Worm (Caenorhabditis elegans) whole organism, L4 larva: ENCODE measurements around the gene F35E12.2.

ENCODE experiments used
- F10B5.3 ChIP-seq: sonication (generic microtip); optimal IDR thresholded peaks from 2 replicates; lab custom pipeline; 2016; ENCODE audit warnings: mild to moderate bottlenecking, missing genetic modification characterization, missing compliant biosample characterization
- F26F4.8 ChIP-seq: fragments of 200-800 bp; sonication (Bioruptor generic); conservative IDR thresholded peaks from 2 replicates; pipeline ENCODE4 v1.3.6; 2022; ENCODE audit warnings: missing genetic modification characterization, missing compliant biosample characterization
- F44E2.7 ChIP-seq: fragments of 200-800 bp; sonication (Bioruptor generic); IDR thresholded peaks from 2 replicates; pipeline ENCODE4 v2.1.2; 2022; ENCODE audit warnings: missing genetic modification characterization, missing compliant biosample characterization
- Y48G9A.11 ChIP-seq: fragments of 200-800 bp; sonication (Bioruptor generic); IDR thresholded peaks from 2 replicates; pipeline ENCODE4 v1.3.6; 2022; ENCODE audit warnings: missing genetic modification reagents, missing genetic modification characterization, missing compliant biosample characterization
- Y5F2A.4 ChIP-seq: fragments of 200-800 bp; sonication (Bioruptor generic); optimal IDR thresholded peaks from 2 replicates; lab custom pipeline; 2018; ENCODE audit warnings: mild to moderate bottlenecking, missing genetic modification characterization, missing compliant biosample characterization
- Y75B8A.6 ChIP-seq: fragments of 200-800 bp; sonication (Bioruptor generic); IDR thresholded peaks from 2 replicates; pipeline ENCODE4 v1.3.6; 2022; ENCODE audit warnings: missing genetic modification reagents, missing genetic modification characterization, missing compliant biosample characterization
- aly-2 ChIP-seq: sonication (generic microtip); optimal IDR thresholded peaks from 2 replicates; lab custom pipeline; 2018; ENCODE audit warnings: missing biosample characterization, missing genetic modification characterization
- attf-4 ChIP-seq: sonication (generic microtip); optimal IDR thresholded peaks from 3 replicates; lab custom pipeline; 2017; ENCODE audit warnings: missing biosample characterization, missing genetic modification characterization
- ceh-20 ChIP-seq: fragments of 200-800 bp; sonication (Bioruptor generic); IDR thresholded peaks from 2 replicates; pipeline ENCODE4 v1.3.6; 2022; ENCODE audit warnings: missing genetic modification reagents, missing genetic modification characterization, missing compliant biosample characterization
- ceh-28 ChIP-seq: fragments of 150-350 bp; optimal IDR thresholded peaks from 2 replicates; lab custom pipeline; 2014; ENCODE audit warnings: missing biosample characterization, missing genetic modification reagents, missing genetic modification characterization
- cey-2 ChIP-seq: sonication (generic microtip); optimal IDR thresholded peaks from 3 replicates; lab custom pipeline; 2017; ENCODE audit warnings: missing genetic modification characterization, mild to moderate bottlenecking, missing compliant biosample characterization, antibody characterized with exemption, borderline replicate concordance; ENCODE audit not compliant: insufficient read depth
- ctbp-1 ChIP-seq: fragments of 200-800 bp; sonication (Bioruptor generic); IDR thresholded peaks from 2 replicates; pipeline ENCODE4 v1.3.6; 2022; ENCODE audit warnings: missing genetic modification reagents, missing genetic modification characterization, missing compliant biosample characterization
- daf-12 ChIP-seq: fragments of 150-350 bp; optimal IDR thresholded peaks from 2 replicates; lab custom pipeline; 2014; ENCODE audit warnings: missing biosample characterization, missing genetic modification reagents, missing genetic modification characterization
- daf-19 ChIP-seq: fragments of 200-800 bp; sonication (Bioruptor generic); conservative IDR thresholded peaks from 2 replicates; pipeline ENCODE4 v1.3.6; 2022; ENCODE audit warnings: missing genetic modification characterization, missing compliant biosample characterization
- daf-8 ChIP-seq: fragments of 200-800 bp; sonication (Bioruptor generic); IDR thresholded peaks from 2 replicates; pipeline ENCODE4 v1.3.6; 2022; ENCODE audit warnings: missing genetic modification characterization, missing compliant biosample characterization
- dmd-8 ChIP-seq: fragments of 200-800 bp; sonication (Bioruptor generic); IDR thresholded peaks from 2 replicates; pipeline ENCODE4 v1.3.6; 2022; ENCODE audit warnings: missing genetic modification characterization, missing compliant biosample characterization
- dve-1 ChIP-seq: sonication (generic microtip); optimal IDR thresholded peaks from 2 replicates; lab custom pipeline; 2017; ENCODE audit warnings: antibody characterized with exemption, mild to moderate bottlenecking, missing genetic modification characterization, missing compliant biosample characterization; ENCODE audit not compliant: insufficient read depth
- egl-27 ChIP-seq: sonication (generic microtip); optimal IDR thresholded peaks from 3 replicates; lab custom pipeline; 2017; ENCODE audit warnings: missing biosample characterization, missing genetic modification reagents, missing genetic modification characterization
- hlh-11 ChIP-seq: fragments of 200-800 bp; sonication (Bioruptor generic); optimal IDR thresholded peaks from 2 replicates; lab custom pipeline; 2018; ENCODE audit warnings: mild to moderate bottlenecking, missing genetic modification characterization, missing compliant biosample characterization
- lin-13 ChIP-seq: fragments of 150-350 bp; optimal IDR thresholded peaks from 2 replicates; lab custom pipeline; 2014; ENCODE audit warnings: missing biosample characterization, missing genetic modification reagents, missing genetic modification characterization
- lin-15B ChIP-seq: fragments of 150-350 bp; sonication (generic microtip); optimal IDR thresholded peaks from 3 replicates; lab custom pipeline; 2014; ENCODE audit warnings: missing biosample characterization, missing genetic modification characterization
- lin-38 ChIP-seq: fragments of 200-800 bp; sonication (Bioruptor generic); IDR thresholded peaks from 2 replicates; pipeline ENCODE4 v1.3.6; 2022; ENCODE audit warnings: missing genetic modification reagents, missing genetic modification characterization, missing compliant biosample characterization
- lin-39 ChIP-seq: fragments of 150-350 bp; optimal IDR thresholded peaks from 2 replicates; lab custom pipeline; 2014; ENCODE audit warnings: missing biosample characterization, missing genetic modification reagents, missing genetic modification characterization
- madf-9 ChIP-seq: fragments of 200-800 bp; sonication (Bioruptor generic); conservative IDR thresholded peaks from 2 replicates; pipeline ENCODE4 v1.3.6; 2022; ENCODE audit warnings: missing genetic modification reagents, missing genetic modification characterization, missing compliant biosample characterization
- mep-1 ChIP-seq: fragments of 150-350 bp; sonication (generic microtip); optimal IDR thresholded peaks from 3 replicates; lab custom pipeline; 2014; ENCODE audit warnings: missing biosample characterization, missing genetic modification characterization
- mes-2 ChIP-seq: sonication (generic microtip); optimal IDR thresholded peaks from 2 replicates; lab custom pipeline; 2016; ENCODE audit warnings: missing genotype, mild to moderate bottlenecking, missing genetic modification characterization, missing compliant biosample characterization; ENCODE audit not compliant: poor library complexity, severe bottlenecking
- mxl-2 ChIP-seq: fragments of 200-800 bp; sonication (Bioruptor generic); conservative IDR thresholded peaks from 2 replicates; pipeline ENCODE4 v1.3.6; 2022; ENCODE audit warnings: missing genetic modification reagents, missing genetic modification characterization, missing compliant biosample characterization
- mxl-3 ChIP-seq: fragments of 200-800 bp; sonication (Bioruptor generic); optimal IDR thresholded peaks from 2 replicates; lab custom pipeline; 2018; ENCODE audit warnings: mild to moderate bottlenecking, missing genetic modification characterization, missing compliant biosample characterization
- nhr-102 ChIP-seq: sonication (generic microtip); optimal IDR thresholded peaks from 2 replicates; lab custom pipeline; 2016; ENCODE audit warnings: mild to moderate bottlenecking, missing genetic modification characterization, moderate library complexity, missing compliant biosample characterization
- nhr-11 ChIP-seq: fragments of 150-350 bp; optimal IDR thresholded peaks from 2 replicates; lab custom pipeline; 2014; ENCODE audit warnings: missing biosample characterization, missing genetic modification characterization
- nhr-237 ChIP-seq: sonication (generic microtip); optimal IDR thresholded peaks from 2 replicates; lab custom pipeline; 2017; ENCODE audit warnings: missing biosample characterization, missing genetic modification characterization
- nhr-28 ChIP-seq: fragments of 150-350 bp; optimal IDR thresholded peaks from 2 replicates; lab custom pipeline; 2014; ENCODE audit warnings: missing biosample characterization, missing genetic modification characterization
- nhr-76 ChIP-seq: fragments of 150-350 bp; optimal IDR thresholded peaks from 2 replicates; lab custom pipeline; 2014; ENCODE audit warnings: missing biosample characterization, missing genetic modification characterization
- pqm-1 ChIP-seq: sonication (generic microtip); optimal IDR thresholded peaks from 2 replicates; lab custom pipeline; 2017; ENCODE audit warnings: missing biosample characterization, missing genetic modification characterization
- skn-1 ChIP-seq: fragments of 150-350 bp; optimal IDR thresholded peaks from 2 replicates; lab custom pipeline; 2014; ENCODE audit warnings: missing biosample characterization, missing genetic modification characterization
- unc-130 ChIP-seq: sonication (generic microtip); optimal IDR thresholded peaks from 2 replicates; lab custom pipeline; 2016; ENCODE audit warnings: missing genetic modification reagents, missing genetic modification characterization, missing compliant biosample characterization
- unc-39 ChIP-seq: sonication (generic microtip); optimal IDR thresholded peaks from 2 replicates; lab custom pipeline; 2017; ENCODE audit warnings: missing biosample characterization, missing genetic modification characterization
- unc-62 ChIP-seq, 3 experiments: fragments of 150-350 bp in 1 of 3; sonication (generic microtip); optimal IDR thresholded peaks in 2 of 3; peaks in 1 of 3; 1 replicate in 1 of 3; 2 replicates in 2 of 3; lab custom pipeline; 2014 to 2017; ENCODE audit warnings: missing biosample characterization in 3 of 3, missing genetic modification characterization in 3 of 3, missing genetic modification reagents in 3 of 3, missing genotype in 1 of 3
- ztf-7 ChIP-seq: fragments of 150-350 bp; optimal IDR thresholded peaks from 2 replicates; lab custom pipeline; 2014; ENCODE audit warnings: missing biosample characterization, missing genetic modification characterization

Gene F35E12.2

ce11 chrV:13724781-13725180, at the start of gene F35E12.2:
F35E12.2 (minus strand) TSS chrV:13724881.
- TF ChIP-seq ctbp-1 (GFP tag; lab: Robert Waterston, UW): no peak

- no peak for TF ChIP-seq lin-15B (tag; lab: Kevin White, UChicago)
- peak; percentile 49 for TF ChIP-seq nhr-28
These were observed 46.5 kb upstream of the F35E12.2 start, which contains the start of gene F20G2.5 for ce11 chrV:13771209-13771608. F20G2.5 (plus strand) TSS chrV:13771509.

- no peak for TF ChIP-seq mxl-2 (GFP tag; lab: Robert Waterston, UW)
- TF ChIP-seq pqm-1 (tag; lab: Kevin White, UChicago): peak; percentile 21
- no peak for TF ChIP-seq hlh-11 (tag; lab: Kevin White, UChicago)
- no peak for TF ChIP-seq madf-9
- peak; percentile 83 for TF ChIP-seq nhr-28
- TF ChIP-seq F10B5.3: no peak
- TF ChIP-seq lin-39 (tag; lab: Kevin White, UChicago): no peak
- TF ChIP-seq unc-62 (GFP tag; optimal IDR thresholded peaks at IDR 0.05 in 1 of 2; lab: Kevin White, UChicago): peak in 1 of 2 experiments; percentile 20
- TF ChIP-seq unc-62 (tag; optimal IDR thresholded peaks at IDR 0.05; lab: Kevin White, UChicago): no peak
- no peak for TF ChIP-seq attf-4 (tag; lab: Kevin White, UChicago)
- no peak for TF ChIP-seq Y48G9A.11 (GFP tag; lab: Robert Waterston, UW)
- TF ChIP-seq mep-1 (tag; lab: Kevin White, UChicago): no peak
These were observed 44.3 kb upstream of the F35E12.2 start, which contains the start of gene nas-24 for ce11 chrV:13768941-13769436. nas-24 (plus strand) TSS chrV:13769386.

- no peak for TF ChIP-seq nhr-237 (tag; lab: Kevin White, UChicago)
- no peak for TF ChIP-seq Y75B8A.6 (GFP tag; lab: Robert Waterston, UW)
- TF ChIP-seq aly-2 (tag; lab: Kevin White, UChicago): no peak
- TF ChIP-seq Y48G9A.11 (GFP tag; lab: Robert Waterston, UW): no peak
- TF ChIP-seq ceh-20 (GFP tag; lab: Robert Waterston, UW): no peak
- no peak for TF ChIP-seq unc-130 (GFP tag; lab: Kevin White, UChicago)
- no peak for TF ChIP-seq ztf-7 (tag; lab: Kevin White, UChicago)
- TF ChIP-seq F26F4.8: no peak
- TF ChIP-seq nhr-102 (tag; lab: Kevin White, UChicago): no peak
- TF ChIP-seq ceh-28: no peak
These were observed 43.7 kb upstream of the F35E12.2 start, which contains the start of gene F20G2.3 for ce11 chrV:13768388-13768787. F20G2.3 (minus strand) TSS chrV:13768488.

ce11 chrV:13763723-13764122, 39.0 kb upstream of the F35E12.2 start:
- TF ChIP-seq F26F4.8 (no peak), nhr-11 (tag; lab: Kevin White, UChicago) (peak; percentile 56), unc-39 (tag; lab: Kevin White, UChicago) (no peak), egl-27 (no peak)

- TF ChIP-seq F44E2.7 (GFP tag; lab: Robert Waterston, UW) (no peak), cey-2 (tag; lab: Kevin White, UChicago) (no peak), dmd-8 (GFP tag; lab: Robert Waterston, UW) (no peak), lin-13 (no peak), mes-2 (no peak), daf-12 (tag; lab: Kevin White, UChicago) (no peak), skn-1 (no peak), mxl-3 (GFP tag; lab: Kevin White, UChicago) (no peak), daf-19 (GFP tag; lab: Robert Waterston, UW) (no peak), lin-38 (GFP tag; lab: Robert Waterston, UW) (no peak), unc-62 (GFP tag; optimal IDR thresholded peaks at IDR 0.05 in 1 of 2; lab: Kevin White, UChicago) (no peak), unc-62 (tag; optimal IDR thresholded peaks at IDR 0.05; lab: Kevin White, UChicago) (no peak), nhr-76 (tag; lab: Kevin White, UChicago) (no peak), Y5F2A.4 (no peak), dve-1 (no peak), daf-8 (GFP tag; lab: Robert Waterston, UW) (no peak)
These were observed 37.9 kb upstream of the F35E12.2 start, which contains the start of gene F20G2.6 for ce11 chrV:13762426-13763127. F20G2.6 (plus strand) TSS chrV:13763077.
